Worm (Caenorhabditis elegans): ENCODE data around the gene abts-3.

DNA sequence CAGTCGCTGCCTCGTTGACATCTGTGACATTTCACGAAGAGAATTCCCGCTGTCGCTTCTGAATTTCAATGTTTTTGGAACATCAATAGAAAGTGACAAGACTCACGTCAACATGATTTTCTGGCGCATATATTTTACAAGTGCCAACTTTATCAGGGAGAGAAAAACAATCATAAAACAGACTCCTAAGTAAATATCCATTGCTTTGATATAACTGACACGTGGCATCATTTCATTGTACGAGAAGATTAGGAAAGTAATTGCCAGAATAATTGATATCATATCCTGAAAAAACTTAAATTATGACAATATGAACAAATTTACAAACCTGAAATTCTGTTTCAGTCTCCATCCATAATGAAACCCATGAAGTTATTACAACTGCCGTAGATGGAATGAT lies 25.4 kb downstream of the abts-3 start:
- no peak for TF ChIP-seq nhr-20 (tag; optimal IDR thresholded peaks at IDR 0.05)
- no peak for TF ChIP-seq elt-3 (tag; optimal IDR thresholded peaks at IDR 0.05)
- no peak for TF ChIP-seq lin-39 (tag; optimal IDR thresholded peaks at IDR 0.05)
- TF ChIP-seq nhr-47 (tag; optimal IDR thresholded peaks at IDR 0.05) = no peak
- TF ChIP-seq aha-1 (tag; optimal IDR thresholded peaks at IDR 0.05) = no peak

Data from whole organism, L1 larva.